Worm (Caenorhabditis elegans) whole organism, midembryonic: ENCODE results near the gene skr-17.

Source experiments
- T22C8.4 ChIP-seq: fragments of 200-800 bp; sonication (Bioruptor generic); IDR thresholded peaks from 2 replicates; pipeline ENCODE4 v1.3.6; 2022; ENCODE audit warnings: missing genetic modification characterization, missing compliant biosample characterization
- cog-1 ChIP-seq: sonication (generic microtip); optimal IDR thresholded peaks from 2 replicates; lab custom pipeline; 2016; ENCODE audit warnings: missing genetic modification characterization, missing compliant biosample characterization
- flt-1 ChIP-seq: fragments of 200-800 bp; sonication (Bioruptor generic); IDR thresholded peaks from 2 replicates; pipeline ENCODE4 v1.3.6; 2022; ENCODE audit warnings: missing genetic modification characterization, missing compliant biosample characterization
- klf-2 ChIP-seq: fragments of 200-800 bp; sonication (Bioruptor generic); conservative IDR thresholded peaks from 2 replicates; pipeline ENCODE4 v1.3.6; 2022; ENCODE audit warnings: missing genetic modification reagents, missing genetic modification characterization, missing compliant biosample characterization
- med-1 ChIP-seq: sonication (generic microtip); optimal IDR thresholded peaks from 2 replicates; lab custom pipeline; 2017; ENCODE audit warnings: missing genetic modification characterization, mild to moderate bottlenecking, missing compliant biosample characterization, antibody characterized with exemption, missing genetic modification reagents; ENCODE audit not compliant: insufficient read depth
- tab-1 ChIP-seq: fragments of 200-800 bp; sonication (Bioruptor generic); IDR thresholded peaks from 2 replicates; pipeline ENCODE4 v1.3.6; 2022; ENCODE audit warnings: missing genetic modification characterization, missing compliant biosample characterization
- ztf-23 ChIP-seq: fragments of 200-800 bp; sonication (Bioruptor generic); IDR thresholded peaks from 2 replicates; pipeline ENCODE4 v1.3.6; 2022; ENCODE audit warnings: missing genetic modification reagents, missing genetic modification characterization, missing compliant biosample characterization
- ztf-29 ChIP-seq: fragments of 200-800 bp; sonication (Bioruptor generic); IDR thresholded peaks from 2 replicates; pipeline ENCODE4 v1.3.6; 2022; ENCODE audit warnings: missing genetic modification reagents, missing genetic modification characterization, missing compliant biosample characterization

DNA sequence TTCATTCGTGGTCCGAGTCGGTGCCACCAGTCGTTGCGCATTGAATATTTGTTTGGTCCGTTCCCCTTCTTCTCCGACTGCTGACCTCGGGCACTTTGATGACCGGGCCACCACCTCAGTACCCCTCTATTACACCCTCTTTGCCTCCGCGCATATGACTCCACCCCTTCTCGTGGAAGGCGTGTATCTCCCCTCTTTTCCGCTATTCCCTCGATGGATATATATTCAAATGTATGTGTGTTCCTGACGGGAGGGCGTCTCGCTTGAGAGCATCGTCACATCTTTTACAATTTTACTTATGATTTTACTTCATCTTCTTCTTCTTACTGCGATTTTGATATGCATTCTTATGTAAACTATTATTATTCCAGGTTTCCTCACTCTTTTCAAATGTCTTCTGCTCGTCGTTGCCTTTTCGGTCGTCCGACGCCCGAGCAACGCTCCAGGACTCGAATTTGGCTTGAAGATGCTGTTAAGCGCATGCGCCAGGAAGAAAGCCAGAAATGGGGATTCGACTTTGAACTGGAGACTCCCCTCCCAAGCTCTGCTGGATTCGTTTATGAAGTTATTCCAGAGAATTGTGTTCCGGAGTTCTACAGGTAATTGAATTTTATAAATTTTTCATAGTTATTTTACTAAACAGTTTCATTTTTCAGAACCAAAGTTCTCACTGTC, 27.7 kb downstream of the skr-17 start, which contains the start of gene cki-1:
- no peak for TF ChIP-seq klf-2 (GFP tag; lab: Robert Waterston, UW)
- TF ChIP-seq med-1 (GFP tag; lab: Kevin White, UChicago): no peak
- TF ChIP-seq T22C8.4 (GFP tag; lab: Robert Waterston, UW): no peak
- peak; percentile 58 for TF ChIP-seq flt-1 (GFP tag; lab: Robert Waterston, UW)
- TF ChIP-seq cog-1 (tag; lab: Kevin White, UChicago): no peak
- 0 out of 2 replicates have a peak, but pooled peaks have one; percentile 48 for TF ChIP-seq tab-1 (GFP tag; lab: Robert Waterston, UW)
- TF ChIP-seq ztf-23 (GFP tag; lab: Robert Waterston, UW): peak; percentile 61; the same call in 1 of the 2 replicates
- TF ChIP-seq ztf-29 (GFP tag; lab: Robert Waterston, UW): no peak
